Worm (Caenorhabditis elegans): Measurements from ENCODE around the gene Y49F6B.13.

DNA sequence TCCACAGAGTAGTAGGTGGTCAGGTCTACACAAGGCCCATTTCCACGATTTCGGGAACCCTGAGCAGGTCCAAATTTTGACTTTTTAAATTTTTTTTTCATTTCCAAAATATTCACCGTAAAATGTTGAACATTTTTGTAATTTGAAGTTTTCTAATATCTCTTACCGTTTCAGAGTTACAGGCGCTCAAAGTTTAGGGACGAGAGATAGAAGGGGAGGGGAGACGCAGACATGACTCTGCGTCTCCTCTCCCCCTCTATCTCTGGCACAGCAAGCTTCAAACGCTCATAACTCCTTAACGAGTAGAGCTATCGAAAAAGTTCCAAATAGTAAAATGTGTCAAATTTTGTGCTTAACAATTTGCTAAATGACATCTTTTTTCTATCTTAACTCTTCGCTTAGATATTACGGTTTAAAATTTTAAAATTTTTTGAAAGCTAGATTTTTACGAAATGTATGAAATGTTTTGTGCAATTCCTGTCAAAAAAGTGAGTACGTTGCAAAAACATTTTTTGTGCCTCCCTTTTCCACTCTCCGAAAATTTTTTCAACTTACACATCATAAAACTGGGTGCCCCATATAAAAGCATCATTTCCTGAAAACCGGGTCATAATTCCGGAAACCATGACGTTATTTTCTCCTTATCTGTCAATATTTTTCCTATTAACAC lies 44.0 kb upstream of the Y49F6B.13 start, which contains the start of the genes Y49F6B.14 and clec-125:
- TF ChIP-seq dao-5 (tag; optimal IDR thresholded peaks at IDR 0.05) = no peak
- TF ChIP-seq W03F9.2 (tag; optimal IDR thresholded peaks at IDR 0.05) = no peak
